Worm (Caenorhabditis elegans): ENCODE measurements around the gene ncx-1.

ce11 chrV:20068389-20068788 is 52.1 kb downstream of the ncx-1 start:
- TF ChIP-seq nhr-237 (tag; optimal IDR thresholded peaks at IDR 0.05) (no peak), set-16 (GFP tag; IDR thresholded peaks at IDR 0.05) (no peak), ceh-28 (tag; optimal IDR thresholded peaks at IDR 0.05) (no peak), egl-27 (tag; optimal IDR thresholded peaks at IDR 0.05) (no peak), egl-43 (GFP tag; IDR thresholded peaks at IDR 0.05) (no peak), unc-130 (GFP tag; optimal IDR thresholded peaks at IDR 0.05) (no peak), ceh-82 (tag; optimal IDR thresholded peaks at IDR 0.05) (no peak), fkh-10 (GFP tag; optimal IDR thresholded peaks at IDR 0.05) (no peak), nhr-6 (tag; optimal IDR thresholded peaks at IDR 0.05) (no peak), spr-1 (tag; optimal IDR thresholded peaks at IDR 0.05) (no peak), lin-15B (tag; optimal IDR thresholded peaks at IDR 0.05) (no peak), pha-4 (GFP tag; IDR thresholded peaks at IDR 0.05) (no peak), pha-4 (tag; optimal IDR thresholded peaks at IDR 0.05) (no peak), nhr-25 (tag; optimal IDR thresholded peaks at IDR 0.05; ENCODE audit: borderline replicate concordance, insufficient read depth) (no peak), lsy-2 (tag; optimal IDR thresholded peaks at IDR 0.05) (peak in 1 of 2 experiments; percentile 47)
